Worm (Caenorhabditis elegans) whole organism, L1 larva: ENCODE measurements around the gene T23F2.3.

Experiments
- C04F5.9 ChIP-seq: sonication (generic microtip); optimal IDR thresholded peaks from 2 replicates; lab custom pipeline; 2016; ENCODE audit warnings: missing genetic modification characterization, missing compliant biosample characterization
- Y116A8C.19 ChIP-seq: sonication (generic microtip); optimal IDR thresholded peaks from 2 replicates; lab custom pipeline; 2016; ENCODE audit warnings: missing compliant biosample characterization, missing genetic modification characterization, borderline replicate concordance
- ama-1 ChIP-seq: fragments of 150-350 bp; optimal IDR thresholded peaks from 2 replicates; lab custom pipeline; 2014
- blmp-1 ChIP-seq: fragments of 150-350 bp; optimal IDR thresholded peaks from 2 replicates; lab custom pipeline; 2014; ENCODE audit warnings: missing biosample characterization, missing genetic modification characterization
- ceh-82 ChIP-seq, 3 experiments: fragments of 150-350 bp in 1 of 3; sonication (generic microtip) in 2 of 3; optimal IDR thresholded peaks; 2 replicates each; lab custom pipeline; 2014 to 2017; ENCODE audit warnings: missing biosample characterization in 3 of 3, missing genetic modification characterization in 3 of 3
- ceh-90 ChIP-seq: sonication (generic microtip); optimal IDR thresholded peaks from 2 replicates; lab custom pipeline; 2016; ENCODE audit warnings: missing genetic modification characterization, missing compliant biosample characterization
- efl-1 ChIP-seq, 4 experiments: fragments of 150-350 bp; optimal IDR thresholded peaks in 3 of 4; peaks in 1 of 4; 1 replicate in 1 of 4; 2 replicates in 3 of 4; lab custom pipeline; 2014; ENCODE audit warnings: missing biosample characterization in 2 of 4, missing genetic modification characterization in 2 of 4, missing genetic modification reagents in 2 of 4
- efl-3 ChIP-seq: fragments of 200-800 bp; sonication (Bioruptor generic); optimal IDR thresholded peaks from 2 replicates; lab custom pipeline; 2018; ENCODE audit warnings: mild to moderate bottlenecking, missing genetic modification characterization, missing compliant biosample characterization
- egl-13 ChIP-seq: sonication (generic microtip); optimal IDR thresholded peaks from 2 replicates; lab custom pipeline; 2016; ENCODE audit warnings: missing genotype, missing genetic modification reagents, missing genetic modification characterization, missing compliant biosample characterization
- egl-27 ChIP-seq, 2 experiments: fragments of 150-350 bp in 1 of 2; sonication (generic microtip); optimal IDR thresholded peaks; 3 replicates each; lab custom pipeline; 2017 to 2018; ENCODE audit warnings: missing biosample characterization in 2 of 2, missing genetic modification characterization in 2 of 2, missing genetic modification reagents in 2 of 2
- elt-2 ChIP-seq: sonication (generic microtip); optimal IDR thresholded peaks from 2 replicates; lab custom pipeline; 2016; ENCODE audit warnings: missing genetic modification characterization, mild to moderate bottlenecking, inconsistent platforms, missing compliant biosample characterization, missing genetic modification reagents
- fkh-4 ChIP-seq: sonication (generic microtip); optimal IDR thresholded peaks from 2 replicates; lab custom pipeline; 2016; ENCODE audit warnings: missing compliant biosample characterization, missing genetic modification characterization, borderline replicate concordance
- fkh-8 ChIP-seq: sonication (generic microtip); optimal IDR thresholded peaks from 2 replicates; lab custom pipeline; 2016; ENCODE audit warnings: mild to moderate bottlenecking, missing genetic modification characterization, missing compliant biosample characterization
- grh-1 ChIP-seq: fragments of 200-800 bp; sonication (Bioruptor generic); IDR thresholded peaks from 2 replicates; pipeline ENCODE4 v1.3.6; 2022; ENCODE audit warnings: missing genetic modification reagents, missing genetic modification characterization, missing compliant biosample characterization
- hlh-17 ChIP-seq: fragments of 200-800 bp; sonication (Bioruptor generic); optimal IDR thresholded peaks from 2 replicates; lab custom pipeline; 2018; ENCODE audit warnings: missing genetic modification characterization, mild to moderate bottlenecking, missing compliant biosample characterization, moderate library complexity, borderline replicate concordance
- irx-1 ChIP-seq: sonication (generic microtip); optimal IDR thresholded peaks from 2 replicates; lab custom pipeline; 2016; ENCODE audit warnings: missing genetic modification characterization, missing compliant biosample characterization
- isw-1 ChIP-seq: fragments of 200-800 bp; sonication (Bioruptor generic); IDR thresholded peaks from 2 replicates; pipeline ENCODE4 v1.3.6; 2022; ENCODE audit warnings: missing genetic modification characterization, missing compliant biosample characterization
- lin-14 ChIP-seq: fragments of 200-800 bp; sonication (Bioruptor generic); optimal IDR thresholded peaks from 2 replicates; lab custom pipeline; 2018; ENCODE audit warnings: mild to moderate bottlenecking, missing genetic modification characterization, moderate library complexity, missing compliant biosample characterization
- lin-39 ChIP-seq: fragments of 150-350 bp; optimal IDR thresholded peaks from 2 replicates; lab custom pipeline; 2014; ENCODE audit warnings: missing biosample characterization, missing genetic modification reagents, missing genetic modification characterization
- lsy-2 ChIP-seq, 2 experiments: fragments of 150-350 bp; optimal IDR thresholded peaks; 2 replicates each; lab custom pipeline; 2014; ENCODE audit warnings: missing biosample characterization in 2 of 2, missing genetic modification characterization in 2 of 2
- mdl-1 ChIP-seq, 2 experiments: fragments of 150-350 bp; optimal IDR thresholded peaks; 2 replicates each; lab custom pipeline; 2014 to 2017; ENCODE audit warnings: missing biosample characterization in 2 of 2, missing genetic modification characterization in 2 of 2, inconsistent platforms in 1 of 2
- mep-1 ChIP-seq: fragments of 150-350 bp; optimal IDR thresholded peaks from 2 replicates; lab custom pipeline; 2014; ENCODE audit warnings: missing biosample characterization, missing genetic modification characterization
- nhr-12 ChIP-seq: sonication (generic microtip); optimal IDR thresholded peaks from 2 replicates; lab custom pipeline; 2017; ENCODE audit warnings: missing biosample characterization, missing genetic modification characterization
- nhr-20 ChIP-seq: sonication (generic microtip); optimal IDR thresholded peaks from 2 replicates; lab custom pipeline; 2016; ENCODE audit warnings: mild to moderate bottlenecking, missing genetic modification characterization, missing compliant biosample characterization
- nhr-237 ChIP-seq: fragments of 150-350 bp; optimal IDR thresholded peaks from 2 replicates; lab custom pipeline; 2014; ENCODE audit warnings: missing biosample characterization, missing genetic modification characterization
- nhr-28 ChIP-seq: fragments of 150-350 bp; optimal IDR thresholded peaks from 2 replicates; lab custom pipeline; 2014; ENCODE audit warnings: missing biosample characterization, missing genetic modification characterization
- nhr-71 ChIP-seq: sonication (generic microtip); optimal IDR thresholded peaks from 2 replicates; lab custom pipeline; 2016; ENCODE audit warnings: mild to moderate bottlenecking, missing genetic modification characterization, moderate library complexity, missing compliant biosample characterization
- nhr-76 ChIP-seq: sonication (generic microtip); optimal IDR thresholded peaks from 2 replicates; lab custom pipeline; 2017; ENCODE audit warnings: missing biosample characterization, missing genetic modification characterization
- nhr-85 ChIP-seq: sonication (generic microtip); peaks from one replicate; lab custom pipeline; 2016; ENCODE audit warnings: missing genetic modification characterization, inconsistent platforms, missing compliant biosample characterization
- nhr-90 ChIP-seq: sonication (generic microtip); optimal IDR thresholded peaks from 2 replicates; lab custom pipeline; 2016; ENCODE audit warnings: mild to moderate bottlenecking, missing genetic modification characterization, missing compliant biosample characterization; ENCODE audit not compliant: poor library complexity
- pag-3 ChIP-seq: sonication (generic microtip); optimal IDR thresholded peaks from 2 replicates; lab custom pipeline; 2017; ENCODE audit warnings: missing genetic modification characterization, mild to moderate bottlenecking, missing compliant biosample characterization, antibody characterized with exemption, borderline replicate concordance; ENCODE audit not compliant: insufficient read depth
- pax-3 ChIP-seq: fragments of 200-800 bp; sonication (Bioruptor generic); optimal IDR thresholded peaks from 2 replicates; lab custom pipeline; 2018; ENCODE audit warnings: mild to moderate bottlenecking, missing genetic modification characterization, moderate library complexity, missing compliant biosample characterization
- pqm-1 ChIP-seq: sonication (generic microtip); optimal IDR thresholded peaks from 3 replicates; lab custom pipeline; 2017; ENCODE audit warnings: missing biosample characterization, missing genetic modification characterization
- rnt-1 ChIP-seq: sonication (generic microtip); optimal IDR thresholded peaks from 2 replicates; lab custom pipeline; 2016; ENCODE audit warnings: mild to moderate bottlenecking, missing genetic modification characterization, moderate library complexity, missing compliant biosample characterization
- snpc-4 ChIP-seq: fragments of 150-350 bp; optimal IDR thresholded peaks from 2 replicates; lab custom pipeline; 2014; ENCODE audit warnings: missing biosample characterization, missing genetic modification characterization
- snu-23 ChIP-seq: sonication (generic microtip); optimal IDR thresholded peaks from 2 replicates; lab custom pipeline; 2016; ENCODE audit warnings: missing genetic modification characterization, missing compliant biosample characterization
- sptf-1 ChIP-seq: fragments of 150-350 bp; optimal IDR thresholded peaks from 2 replicates; lab custom pipeline; 2014; ENCODE audit warnings: missing biosample characterization, missing genetic modification characterization
- sup-37 ChIP-seq: fragments of 200-800 bp; sonication (Bioruptor generic); optimal IDR thresholded peaks from 2 replicates; lab custom pipeline; 2018; ENCODE audit warnings: mild to moderate bottlenecking, missing genetic modification characterization, missing compliant biosample characterization
- swsn-7 ChIP-seq: sonication (generic microtip); optimal IDR thresholded peaks from 2 replicates; lab custom pipeline; 2016; ENCODE audit warnings: missing genetic modification characterization, missing compliant biosample characterization
- tbx-2 ChIP-seq: sonication (generic microtip); optimal IDR thresholded peaks from 2 replicates; lab custom pipeline; 2016; ENCODE audit warnings: missing genetic modification characterization, missing compliant biosample characterization
- xbp-1 ChIP-seq: sonication (generic microtip); optimal IDR thresholded peaks from 2 replicates; lab custom pipeline; 2016; ENCODE audit warnings: missing genetic modification characterization, missing compliant biosample characterization
- zip-4 ChIP-seq: fragments of 200-800 bp; sonication (Bioruptor generic); optimal IDR thresholded peaks from 2 replicates; lab custom pipeline; 2018; ENCODE audit warnings: mild to moderate bottlenecking, missing genetic modification characterization, moderate library complexity, missing compliant biosample characterization
- ztf-4 ChIP-seq: fragments of 150-350 bp; optimal IDR thresholded peaks from 2 replicates; lab custom pipeline; 2014; ENCODE audit warnings: missing biosample characterization, missing genetic modification characterization

T23F2.3 gene

DNA sequence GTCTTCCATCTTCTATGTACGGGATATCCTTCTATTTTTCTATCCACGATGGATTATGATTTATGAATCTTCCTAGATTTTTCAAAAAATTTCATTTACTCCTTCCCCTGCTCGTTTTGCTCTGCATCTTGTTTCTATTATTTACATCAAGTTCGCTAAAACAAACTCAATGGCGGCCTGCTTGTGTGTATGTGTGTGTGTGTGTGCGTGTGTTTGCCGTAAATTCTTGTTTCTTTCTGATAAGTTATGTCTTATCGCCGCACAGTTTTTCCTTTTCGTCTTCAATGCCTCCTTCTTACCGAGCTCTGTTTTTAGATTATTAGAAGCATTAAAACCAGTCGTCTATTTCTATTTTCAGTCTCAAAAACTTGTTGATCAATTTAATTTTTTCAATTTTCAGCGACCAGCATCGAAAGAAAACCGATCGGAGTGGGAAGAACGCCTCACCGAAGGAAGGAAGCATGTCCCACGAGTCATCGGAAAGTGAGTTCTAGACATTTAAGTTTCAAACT, 32.8 kb downstream of the T23F2.3 start, which contains the start of gene dlg-1:
dlg-1 (plus strand) TSS at position 401 of the 512 bp plus-strand sequence.
- TF ChIP-seq nhr-12 (tag; lab: Kevin White, UChicago) (no peak), mdl-1 (tag; optimal IDR thresholded peaks at IDR 0.05; lab: Kevin White, UChicago) (peak in 1 of 2 experiments; percentile 8), efl-1 (optimal IDR thresholded peaks at IDR 0.05; lab: Kevin White, UChicago) (no peak), efl-1 (GFP tag; optimal IDR thresholded peaks at IDR 0.05 in 1 of 2; lab: Kevin White, UChicago) (peak in 1 of 2 experiments; percentile 7), nhr-237 (tag; lab: Kevin White, UChicago) (no peak), lin-39 (tag; lab: Kevin White, UChicago) (no peak)

DNA sequence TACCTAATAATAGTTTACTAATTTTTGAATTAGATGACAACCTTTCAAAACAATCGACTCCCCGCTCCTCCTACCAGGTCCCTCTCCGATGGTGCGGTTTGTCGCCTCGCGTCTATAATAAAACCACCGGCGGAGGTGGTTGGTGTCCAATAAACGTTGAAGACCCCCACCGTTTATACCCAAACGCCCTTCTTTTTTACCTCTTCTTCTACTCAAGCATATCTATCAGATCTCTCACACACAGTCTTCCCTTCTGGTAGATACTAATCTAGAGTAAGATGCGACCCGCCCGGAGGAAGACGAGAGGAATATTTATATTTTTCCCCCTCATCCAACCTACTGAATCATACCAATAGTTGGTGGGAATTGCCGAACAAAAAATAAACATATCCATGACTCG, 33.3 kb downstream of the T23F2.3 start:
- TF ChIP-seq nhr-28 (tag; lab: Kevin White, UChicago) = no peak
- no peak for TF ChIP-seq swsn-7 (tag; lab: Kevin White, UChicago)
- TF ChIP-seq lsy-2 (tag; optimal IDR thresholded peaks at IDR 0.05; lab: Kevin White, UChicago) = peak in 1 of 2 experiments; percentile 6
- TF ChIP-seq efl-1 (optimal IDR thresholded peaks at IDR 0.05; lab: Kevin White, UChicago) = no peak
- TF ChIP-seq efl-1 (GFP tag; optimal IDR thresholded peaks at IDR 0.05 in 1 of 2; lab: Kevin White, UChicago) = peak in 1 of 2 experiments; percentile 77
- no peak for TF ChIP-seq fkh-8 (tag; lab: Kevin White, UChicago)
- TF ChIP-seq pag-3 = no peak
- TF ChIP-seq C04F5.9 (tag; lab: Kevin White, UChicago) = no peak
- no peak for TF ChIP-seq hlh-17
- TF ChIP-seq nhr-20 = peak; percentile 0
- no peak for TF ChIP-seq isw-1 (GFP tag; lab: Robert Waterston, UW)
- TF ChIP-seq blmp-1 (tag; lab: Kevin White, UChicago) = peak; percentile 1
- TF ChIP-seq nhr-85 (tag; lab: Kevin White, UChicago) = peak; percentile 72
- TF ChIP-seq lin-14 (GFP tag; lab: Kevin White, UChicago) = peak; percentile 6
- TF ChIP-seq mep-1 (tag; lab: Kevin White, UChicago) = no peak
- no peak for TF ChIP-seq irx-1 (tag; lab: Kevin White, UChicago)
- no peak for TF ChIP-seq pax-3
- TF ChIP-seq snpc-4 (tag; lab: Kevin White, UChicago) = no peak
- no peak for TF ChIP-seq egl-27 (tag; optimal IDR thresholded peaks at IDR 0.05; lab: Kevin White, UChicago)

DNA sequence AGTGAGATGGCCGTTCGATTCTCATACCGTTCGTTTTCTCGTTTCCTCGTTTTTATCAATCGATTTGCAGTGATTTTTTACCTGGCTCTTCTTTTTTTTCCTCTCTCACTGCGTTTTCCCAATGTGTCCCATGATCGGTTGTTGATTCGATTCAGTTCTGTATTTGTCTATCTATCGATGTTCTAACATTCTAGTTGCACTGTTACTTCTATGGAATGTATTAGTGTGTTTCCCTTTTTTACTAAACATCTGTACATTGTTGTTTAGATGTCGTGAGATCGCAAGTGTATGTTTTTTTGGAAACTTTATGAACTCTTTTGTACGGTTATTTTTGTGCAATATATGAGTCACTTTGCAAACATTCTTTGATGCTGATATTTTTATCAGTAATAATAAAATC, 34.5 kb downstream of the T23F2.3 start:
- TF ChIP-seq nhr-85 (tag; lab: Kevin White, UChicago) (no peak), blmp-1 (tag; lab: Kevin White, UChicago) (no peak), nhr-90 (tag; lab: Kevin White, UChicago) (no peak), lin-14 (GFP tag; lab: Kevin White, UChicago) (no peak), grh-1 (no peak)

DNA sequence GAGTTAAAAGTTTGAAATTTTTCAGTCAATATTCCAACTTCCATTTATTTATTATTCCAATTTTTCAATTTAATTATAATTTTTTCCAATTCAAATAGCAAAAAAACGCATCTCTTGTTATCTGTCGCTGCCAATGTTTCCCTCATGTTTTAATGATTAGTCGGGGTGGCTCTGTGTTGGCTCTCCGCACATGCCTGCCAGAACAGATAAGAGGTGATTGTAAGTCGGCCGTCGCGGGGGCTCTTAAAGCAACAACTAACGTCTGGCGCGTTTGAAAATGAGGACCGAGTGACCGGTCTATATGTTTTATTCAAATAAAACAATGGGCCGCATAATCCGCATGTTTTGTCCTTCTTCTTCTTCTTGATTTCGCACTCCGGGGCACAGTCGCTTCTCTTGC, 35.8 kb downstream of the T23F2.3 start:
- TF ChIP-seq elt-2 (tag; lab: Kevin White, UChicago) = peak; percentile 47
- no peak for TF ChIP-seq grh-1
- TF ChIP-seq fkh-4 (tag; lab: Kevin White, UChicago) = no peak
- TF ChIP-seq ama-1 (lab: Kevin White, UChicago) = no peak
- TF ChIP-seq mdl-1 (tag; optimal IDR thresholded peaks at IDR 0.05; lab: Kevin White, UChicago) = peak in 1 of 2 experiments; percentile 5

DNA sequence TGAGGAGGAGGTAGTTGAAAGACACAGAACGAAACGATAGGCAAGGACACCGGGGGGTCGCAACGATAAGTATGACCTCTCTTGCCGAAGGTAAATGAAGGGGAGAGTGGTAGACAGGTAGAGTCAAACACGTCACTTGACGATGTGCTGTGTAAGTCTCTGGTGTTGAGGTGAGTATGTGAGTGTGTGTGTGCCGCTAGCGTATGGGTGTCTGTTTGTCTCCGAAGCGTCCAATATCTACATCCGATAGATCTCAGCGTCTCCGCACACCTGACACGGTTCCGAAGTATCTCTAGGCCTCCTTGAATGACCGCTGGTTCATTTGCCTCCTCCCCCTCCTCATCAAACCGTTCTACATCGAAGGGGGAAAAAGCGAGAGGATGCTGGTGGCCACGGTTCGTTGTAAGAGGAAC, 37.0 kb downstream of the T23F2.3 start:
- TF ChIP-seq ceh-82 (tag; optimal IDR thresholded peaks at IDR 0.05; lab: Kevin White, UChicago) (peak in 1 of 3 experiments; percentile 45), xbp-1 (tag; lab: Kevin White, UChicago) (peak; percentile 56), efl-3 (no peak), sptf-1 (tag; lab: Kevin White, UChicago) (no peak), mdl-1 (tag; optimal IDR thresholded peaks at IDR 0.05; lab: Kevin White, UChicago) (peak in 1 of 2 experiments; percentile 82), rnt-1 (tag; lab: Kevin White, UChicago) (peak; percentile 72), nhr-71 (tag; lab: Kevin White, UChicago) (peak; percentile 81), egl-13 (tag; lab: Kevin White, UChicago) (no peak), lsy-2 (tag; optimal IDR thresholded peaks at IDR 0.05; lab: Kevin White, UChicago) (peak; percentile 35 to 72), ztf-4 (tag; lab: Kevin White, UChicago) (peak; percentile 48), mep-1 (tag; lab: Kevin White, UChicago) (peak; percentile 64), nhr-85 (tag; lab: Kevin White, UChicago) (peak; percentile 94), ceh-90 (tag; lab: Kevin White, UChicago) (no peak), sup-37 (GFP tag; lab: Kevin White, UChicago) (no peak), tbx-2 (tag; lab: Kevin White, UChicago) (peak; percentile 72), pqm-1 (tag; lab: Kevin White, UChicago) (no peak), snu-23 (GFP tag; lab: Kevin White, UChicago) (peak; percentile 87), nhr-76 (tag; lab: Kevin White, UChicago) (peak; percentile 62), blmp-1 (tag; lab: Kevin White, UChicago) (peak; percentile 79), ama-1 (lab: Kevin White, UChicago) (no peak), Y116A8C.19 (tag; lab: Kevin White, UChicago) (no peak), zip-4 (no peak)
